Worm (Caenorhabditis elegans): ENCODE results near the gene C45B11.8.

- TF ChIP-seq med-1 (GFP tag; optimal IDR thresholded peaks at IDR 0.05; ENCODE audit: insufficient read depth), result no peak
- TF ChIP-seq klf-2 (GFP tag; conservative IDR thresholded peaks at IDR 0.05), result no peak
- no peak for TF ChIP-seq T22C8.4 (GFP tag; IDR thresholded peaks at IDR 0.05)
- no peak for TF ChIP-seq ref-1 (GFP tag; conservative IDR thresholded peaks at IDR 0.05)
- TF ChIP-seq ztf-23 (GFP tag; IDR thresholded peaks at IDR 0.05), result no peak
- no peak for TF ChIP-seq flt-1 (GFP tag; IDR thresholded peaks at IDR 0.05)
- no peak for TF ChIP-seq tab-1 (GFP tag; IDR thresholded peaks at IDR 0.05)
These were observed 43.1 kb downstream of the C45B11.8 start for ce11 chrV:11083691-11084090.
